Fruit fly (Drosophila melanogaster): ENCODE data around the gene bip1.

Gene bip1

DNA sequence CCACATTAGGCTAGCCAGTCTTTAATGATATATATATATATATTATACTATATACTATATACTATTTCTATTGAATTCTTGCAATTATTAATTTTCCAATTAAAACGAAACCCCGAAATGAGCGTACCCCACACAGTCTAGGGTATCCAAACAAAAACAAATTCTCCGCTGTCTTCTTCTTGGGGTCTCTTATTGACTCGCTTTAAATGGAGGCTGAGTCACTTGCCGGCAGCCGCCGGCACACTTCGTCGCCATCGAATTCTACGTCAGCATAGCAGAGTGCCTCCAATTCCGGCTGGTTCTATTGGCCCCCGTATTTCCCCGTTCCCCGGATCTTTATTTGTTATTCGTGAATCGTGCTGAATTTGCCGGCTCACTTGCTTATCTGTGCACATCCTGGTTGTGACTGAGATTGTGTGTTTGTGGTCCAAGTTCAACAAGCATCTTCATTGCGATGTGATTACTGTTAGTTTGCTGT is 36.2 kb upstream of the bip1 start (continued):
- TF ChIP-seq sens-2 (GFP tag; IDR thresholded peaks at IDR 0.05) (no peak), Awh (GFP tag; IDR thresholded peaks at IDR 0.05) (no peak), yki (optimal IDR thresholded peaks at IDR 0.05) (no peak), scrt (GFP tag; optimal IDR thresholded peaks at IDR 0.05) (no peak), Ptx1 (GFP tag; IDR thresholded peaks at IDR 0.05) (no peak), z (GFP tag; IDR thresholded peaks at IDR 0.05) (no peak), CG6765 (GFP tag; optimal IDR thresholded peaks at IDR 0.05) (peak; percentile 2), CG17912 (GFP tag; optimal IDR thresholded peaks at IDR 0.05) (no peak), Opbp (GFP tag; IDR thresholded peaks at IDR 0.05; ENCODE audit: partially characterized antibody) (no peak), CG15269 (tag; optimal IDR thresholded peaks at IDR 0.05) (peak; percentile 37), CG8290 (GFP tag; optimal IDR thresholded peaks at IDR 0.05) (no peak), CG8290 (tag; optimal IDR thresholded peaks at IDR 0.05) (peak in 1 of 2 experiments; percentile 7), Dll (GFP tag; IDR thresholded peaks at IDR 0.05; ENCODE audit: partially characterized antibody) (no peak), gem (tag; optimal IDR thresholded peaks at IDR 0.05) (peak; percentile 61), Abd-B (GFP tag; optimal IDR thresholded peaks at IDR 0.05) (no peak)

DNA sequence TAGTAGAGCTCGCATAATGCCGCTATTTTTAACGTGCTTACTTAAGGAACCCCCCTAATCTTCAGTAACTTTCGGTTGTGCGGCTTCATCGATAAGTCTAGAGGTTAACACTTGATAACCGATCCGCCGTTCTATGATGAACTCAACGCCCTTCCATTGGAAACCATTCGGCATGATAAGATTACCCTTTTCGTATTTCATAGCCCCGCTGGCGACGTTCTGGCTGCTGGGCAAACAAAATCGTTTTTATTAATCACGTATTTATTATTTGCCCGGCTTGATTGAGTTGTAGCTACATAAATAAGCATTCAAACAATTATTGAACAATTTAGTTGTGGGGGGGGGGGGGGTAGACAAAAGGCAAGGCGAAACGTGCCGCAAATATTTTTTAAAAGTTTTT is 35.0 kb upstream of the bip1 start:
- peak; percentile 67 for TF ChIP-seq nau (GFP tag; optimal IDR thresholded peaks at IDR 0.05)
- TF ChIP-seq gem (tag; optimal IDR thresholded peaks at IDR 0.05) = peak; percentile 34
- TF ChIP-seq CG7271 (tag; optimal IDR thresholded peaks at IDR 0.05) = no peak
- no peak for TF ChIP-seq CG15696 (tag; optimal IDR thresholded peaks at IDR 0.05)
- TF ChIP-seq ftz-f1 (GFP tag; optimal IDR thresholded peaks at IDR 0.05) = peak; percentile 57
- TF ChIP-seq CG30020 (tag; optimal IDR thresholded peaks at IDR 0.05) = no peak
- TF ChIP-seq CG13287 (GFP tag; IDR thresholded peaks at IDR 0.05; ENCODE audit: partially characterized antibody) = no peak
- no peak for TF ChIP-seq schlank (tag; optimal IDR thresholded peaks at IDR 0.05)
- no peak for TF ChIP-seq CG1647 (GFP tag; optimal IDR thresholded peaks at IDR 0.05)
- TF ChIP-seq CG32767 (GFP tag; IDR thresholded peaks at IDR 0.05) = no peak
- peak; percentile 26 for TF ChIP-seq dmrt11E (tag; optimal IDR thresholded peaks at IDR 0.05)
- TF ChIP-seq Hr78 (GFP tag; optimal IDR thresholded peaks at IDR 0.05) = peak in 1 of 2 experiments; percentile 95
- no peak for TF ChIP-seq esg (GFP tag; conservative IDR thresholded peaks at IDR 0.05)
- TF ChIP-seq Doc3 (GFP tag; IDR thresholded peaks at IDR 0.05; ENCODE audit: partially characterized antibody) = no peak
- peak; percentile 34 for TF ChIP-seq PHDP (tag; optimal IDR thresholded peaks at IDR 0.05)
- TF ChIP-seq CrebB (tag; optimal IDR thresholded peaks at IDR 0.05) = peak; percentile 0
- TF ChIP-seq HLHmδ (GFP tag; optimal IDR thresholded peaks at IDR 0.05) = no peak
- TF ChIP-seq zfh1 (GFP tag; IDR thresholded peaks at IDR 0.05) = no peak
- no peak for TF ChIP-seq Ssrp (tag; optimal IDR thresholded peaks at IDR 0.05)
- no peak for TF ChIP-seq Lim3 (GFP tag; IDR thresholded peaks at IDR 0.05)
- peak; percentile 99 for TF ChIP-seq exex (tag; optimal IDR thresholded peaks at IDR 0.05)
- peak; percentile 18 for TF ChIP-seq CG4328 (GFP tag; optimal IDR thresholded peaks at IDR 0.05)
- peak; percentile 1 for TF ChIP-seq salm (tag; optimal IDR thresholded peaks at IDR 0.05)
- TF ChIP-seq Camta (GFP tag; optimal IDR thresholded peaks at IDR 0.05) = no peak
- TF ChIP-seq Rx (GFP tag; IDR thresholded peaks at IDR 0.05) = no peak
- TF ChIP-seq Atf-2 (GFP tag; optimal IDR thresholded peaks at IDR 0.05) = no peak
- peak; percentile 13 for TF ChIP-seq CG12071 (GFP tag; optimal IDR thresholded peaks at IDR 0.05)
- TF ChIP-seq HHEX (GFP tag; optimal IDR thresholded peaks at IDR 0.05) = peak; percentile 45
- TF ChIP-seq CG11247 (GFP tag; IDR thresholded peaks at IDR 0.05) = no peak
- no peak for TF ChIP-seq sna (GFP tag; IDR thresholded peaks at IDR 0.05; ENCODE audit: partially characterized antibody)
- no peak for TF ChIP-seq Gsc (GFP tag; IDR thresholded peaks at IDR 0.05)
- peak; percentile 95 for TF ChIP-seq CG34376 (GFP tag; optimal IDR thresholded peaks at IDR 0.05)
- TF ChIP-seq CG10267 (tag; optimal IDR thresholded peaks at IDR 0.05) = no peak
- TF ChIP-seq Hr51 (GFP tag; optimal IDR thresholded peaks at IDR 0.05) = no peak
- no peak for TF ChIP-seq Awh (GFP tag; IDR thresholded peaks at IDR 0.05)
- no peak for TF ChIP-seq mld (GFP tag; IDR thresholded peaks at IDR 0.05; ENCODE audit: partially characterized antibody)
- TF ChIP-seq usp (GFP tag; optimal IDR thresholded peaks at IDR 0.05) = no peak
